Worm (Caenorhabditis elegans): ENCODE data around the gene M70.5.
A peak's percentile ranks its signal among the peaks of the same experiment; 100 is the strongest.

The M70.5 gene

DNA sequence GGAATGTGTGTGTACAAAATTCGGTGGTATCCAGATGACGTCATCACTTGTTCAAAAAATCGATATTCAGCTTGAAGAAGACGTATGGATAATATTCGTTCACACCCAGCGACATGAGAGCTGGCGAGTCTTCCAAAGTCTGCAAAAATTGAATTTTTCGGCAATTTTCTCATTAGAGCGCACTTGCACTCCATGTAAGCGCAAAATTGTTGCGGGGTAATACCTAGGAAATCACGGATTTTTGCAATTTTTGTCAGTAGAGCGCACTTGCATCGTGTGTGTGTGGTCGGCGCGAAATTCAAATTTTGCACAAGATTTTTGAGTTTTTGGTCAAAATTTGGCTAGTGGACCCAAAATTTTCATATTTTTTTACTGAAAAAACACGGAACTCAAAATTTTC is 32.8 kb upstream of the M70.5 start:
- no peak for TF ChIP-seq dmd-4 (tag; optimal IDR thresholded peaks at IDR 0.05; ENCODE audit: borderline replicate concordance)
- no peak for TF ChIP-seq ceh-34 (tag; optimal IDR thresholded peaks at IDR 0.05)
- no peak for TF ChIP-seq ceh-24 (tag; optimal IDR thresholded peaks at IDR 0.05)
- no peak for TF ChIP-seq pat-9 (tag; optimal IDR thresholded peaks at IDR 0.05)
- TF ChIP-seq ref-2 (tag; optimal IDR thresholded peaks at IDR 0.05): no peak
- no peak for TF ChIP-seq ceh-14 (tag; optimal IDR thresholded peaks at IDR 0.05)
- no peak for TF ChIP-seq sox-2 (GFP tag; IDR thresholded peaks at IDR 0.05)
- TF ChIP-seq C38D4.7 (GFP tag; optimal IDR thresholded peaks at IDR 0.05): no peak
- TF ChIP-seq fkh-10 (GFP tag; optimal IDR thresholded peaks at IDR 0.05): no peak
- TF ChIP-seq tbx-2 (tag; optimal IDR thresholded peaks at IDR 0.05): no peak
- TF ChIP-seq ceh-31 (tag; optimal IDR thresholded peaks at IDR 0.05): no peak
- TF ChIP-seq madf-2 (tag; optimal IDR thresholded peaks at IDR 0.05): no peak
- no peak for TF ChIP-seq T23F11.4 (GFP tag; optimal IDR thresholded peaks at IDR 0.05)
- TF ChIP-seq ceh-9 (tag; optimal IDR thresholded peaks at IDR 0.05): no peak
- TF ChIP-seq hlh-8 (tag; optimal IDR thresholded peaks at IDR 0.05): no peak
- TF ChIP-seq sox-4 (tag; optimal IDR thresholded peaks at IDR 0.05): no peak

DNA sequence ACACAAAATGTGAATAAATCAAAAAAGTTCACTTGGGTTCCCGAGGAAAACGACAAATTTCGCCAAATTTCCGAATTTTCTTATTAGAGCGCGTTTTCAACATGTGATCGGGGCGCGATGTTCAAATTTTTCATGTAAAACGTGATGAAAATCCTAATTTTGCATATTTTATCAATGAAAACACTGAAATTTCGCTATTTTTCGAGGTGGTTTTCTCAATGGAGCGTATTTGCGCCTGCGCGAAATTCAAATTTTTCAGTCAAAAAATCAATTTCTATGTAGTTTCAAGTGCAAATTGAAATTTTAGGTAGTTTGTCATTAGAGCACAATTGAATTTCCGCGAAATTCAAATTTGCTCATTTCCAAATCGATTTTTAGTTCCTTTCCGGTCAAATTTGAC is 32.0 kb upstream of the M70.5 start:
- TF ChIP-seq K02D7.2 (tag; optimal IDR thresholded peaks at IDR 0.05) (peak; percentile 17), T23F11.4 (GFP tag; optimal IDR thresholded peaks at IDR 0.05) (no peak)

DNA sequence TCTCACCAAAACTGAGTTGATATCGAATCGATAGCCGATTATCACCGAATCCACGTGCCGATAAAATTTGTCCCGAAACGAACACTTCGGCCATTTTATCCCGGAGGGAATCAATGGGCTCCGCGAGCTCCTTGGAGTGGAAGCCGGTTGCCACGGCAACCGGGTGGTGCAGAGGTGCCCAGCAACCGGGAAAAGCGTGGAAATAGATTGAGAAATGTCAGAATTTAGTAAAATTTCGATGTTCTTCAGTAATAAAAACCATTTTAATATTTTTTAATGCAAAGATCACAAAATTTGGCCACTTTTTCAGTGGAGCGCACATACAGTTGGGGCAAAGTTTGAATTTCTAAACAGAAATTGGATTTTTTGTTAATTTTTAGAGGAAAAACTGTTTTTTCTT is 31.0 kb upstream of the M70.5 start, which contains the start of gene mksr-2:
Gene mksr-2, minus strand, starts transcription at position 101 of the 400 bp plus-strand sequence.
- no peak for TF ChIP-seq unc-86 (tag; optimal IDR thresholded peaks at IDR 0.05)
- no peak for TF ChIP-seq ahr-1 (tag; optimal IDR thresholded peaks at IDR 0.05)
- TF ChIP-seq hlh-15 (tag; optimal IDR thresholded peaks at IDR 0.05): no peak
- no peak for TF ChIP-seq T23F11.4 (GFP tag; optimal IDR thresholded peaks at IDR 0.05)
- TF ChIP-seq sdc-2 (tag; optimal IDR thresholded peaks at IDR 0.05): no peak

DNA sequence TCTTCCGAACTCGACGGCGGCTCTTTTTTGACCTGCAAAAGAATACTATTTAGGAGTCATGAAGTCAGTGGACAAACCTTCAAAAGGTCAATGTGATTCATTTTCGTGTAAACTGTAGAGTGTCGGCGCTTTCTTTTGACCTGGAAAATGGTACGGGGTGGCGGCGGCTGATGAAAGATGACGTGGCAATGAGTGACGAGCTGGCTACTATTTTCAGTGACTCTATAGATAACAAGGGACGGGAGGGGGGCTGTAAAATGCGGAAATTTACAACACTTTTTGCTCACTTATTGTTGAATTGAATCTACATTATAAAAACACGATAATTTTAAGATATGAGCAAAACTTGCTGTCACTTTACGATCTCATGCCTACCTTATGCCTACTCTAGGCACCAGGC is 24.8 kb upstream of the M70.5 start, which contains the start of gene lin-1:
Gene lin-1, minus strand, starts transcription at position 101 of the 400 bp plus-strand sequence.
- TF ChIP-seq odd-2 (tag; optimal IDR thresholded peaks at IDR 0.05) (no peak), K02D7.2 (tag; optimal IDR thresholded peaks at IDR 0.05) (no peak), ceh-31 (tag; optimal IDR thresholded peaks at IDR 0.05) (no peak), eyg-1 (tag; optimal IDR thresholded peaks at IDR 0.05) (no peak), hlh-8 (tag; optimal IDR thresholded peaks at IDR 0.05) (no peak), madf-2 (tag; optimal IDR thresholded peaks at IDR 0.05) (no peak), ceh-18 (tag; optimal IDR thresholded peaks at IDR 0.05) (no peak), nhr-11 (tag; optimal IDR thresholded peaks at IDR 0.05) (no peak), ets-4 (tag; optimal IDR thresholded peaks at IDR 0.05) (no peak), hlh-13 (GFP tag; optimal IDR thresholded peaks at IDR 0.05) (no peak)

DNA sequence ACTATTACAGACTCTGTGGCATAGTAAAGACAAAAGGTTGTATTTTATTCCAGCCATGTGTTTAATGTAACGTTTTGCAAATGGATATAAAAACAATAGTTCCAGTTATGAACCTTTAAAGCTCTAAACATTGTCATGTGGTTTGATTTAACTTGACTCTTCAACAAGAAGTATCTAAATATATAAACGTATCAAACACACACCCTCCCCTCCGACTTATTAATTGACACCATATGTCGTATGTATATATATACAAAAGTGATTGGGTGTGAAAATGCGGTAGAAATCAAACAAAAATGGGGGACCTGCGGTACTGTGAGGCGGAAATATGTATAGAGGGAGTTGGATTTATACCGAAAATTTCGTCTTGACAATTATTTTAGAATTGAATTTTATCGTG is 23.0 kb upstream of the M70.5 start:
- TF ChIP-seq zip-5 (tag; optimal IDR thresholded peaks at IDR 0.05): no peak
- no peak for TF ChIP-seq nhr-232 (tag; optimal IDR thresholded peaks at IDR 0.05)
- TF ChIP-seq odd-2 (tag; optimal IDR thresholded peaks at IDR 0.05): no peak
- TF ChIP-seq ceh-24 (tag; optimal IDR thresholded peaks at IDR 0.05): no peak
- TF ChIP-seq ceh-9 (tag; optimal IDR thresholded peaks at IDR 0.05): no peak
- no peak for TF ChIP-seq ceh-18 (tag; optimal IDR thresholded peaks at IDR 0.05)
- no peak for TF ChIP-seq ttx-3 (tag; optimal IDR thresholded peaks at IDR 0.05)
- TF ChIP-seq ceh-19 (GFP tag; optimal IDR thresholded peaks at IDR 0.05): no peak
- TF ChIP-seq pros-1 (tag; optimal IDR thresholded peaks at IDR 0.05): no peak
- TF ChIP-seq sox-4 (tag; optimal IDR thresholded peaks at IDR 0.05): no peak
- TF ChIP-seq ceh-45 (GFP tag; IDR thresholded peaks at IDR 0.05): no peak
- TF ChIP-seq gmeb-2 (tag; optimal IDR thresholded peaks at IDR 0.05): no peak
- TF ChIP-seq che-1 (tag; optimal IDR thresholded peaks at IDR 0.05): no peak
